Worm (Caenorhabditis elegans): ENCODE results near the gene pssy-1.
A peak's percentile ranks its signal among the peaks of the same experiment; 100 is the strongest.

The pssy-1 gene

ce11 chrX:9958561-9958960 is 6.8 kb upstream of the pssy-1 start, which contains the start of gene ZC506.1 (continued):
- TF ChIP-seq lin-15B (tag; optimal IDR thresholded peaks at IDR 0.05) = no peak
- peak; percentile 68; the same call in 1 of the 2 replicates for TF ChIP-seq saeg-2 (GFP tag; IDR thresholded peaks at IDR 0.05)
- peak; percentile 95 for TF ChIP-seq nhr-11 (tag; optimal IDR thresholded peaks at IDR 0.05)
- TF ChIP-seq F37D6.2 (tag; optimal IDR thresholded peaks at IDR 0.05) = peak; percentile 83
- peak; percentile 89 for TF ChIP-seq nhr-42 (GFP tag; IDR thresholded peaks at IDR 0.05)
- peak; percentile 95 for TF ChIP-seq nhr-77 (tag; optimal IDR thresholded peaks at IDR 0.05)
- peak; percentile 74; the same call in 1 of the 2 replicates for TF ChIP-seq mxl-2 (GFP tag; conservative IDR thresholded peaks at IDR 0.05)
- no peak for TF ChIP-seq ceh-44 (GFP tag; IDR thresholded peaks at IDR 0.05)
- peak; percentile 99 for TF ChIP-seq lin-38 (GFP tag; IDR thresholded peaks at IDR 0.05)
- no peak for TF ChIP-seq snpc-4 (tag; optimal IDR thresholded peaks at IDR 0.05)
- peak; percentile 73 for TF ChIP-seq spr-3 (GFP tag; optimal IDR thresholded peaks at IDR 0.05)
- peak; percentile 97 for TF ChIP-seq rbr-2 (tag; optimal IDR thresholded peaks at IDR 0.05)
- TF ChIP-seq gei-8 (GFP tag; optimal IDR thresholded peaks at IDR 0.05) = peak; percentile 22
- TF ChIP-seq dmd-9 (GFP tag; IDR thresholded peaks at IDR 0.05) = peak; percentile 67; the same call in 1 of the 2 replicates
- TF ChIP-seq mdt-29 (GFP tag; IDR thresholded peaks at IDR 0.05) = peak; percentile 58; the same call in 1 of the 2 replicates
- TF ChIP-seq Y48G9A.11 (GFP tag; IDR thresholded peaks at IDR 0.05) = no peak
- no peak for TF ChIP-seq unc-130 (GFP tag; optimal IDR thresholded peaks at IDR 0.05)
- peak; percentile 92 for TF ChIP-seq ctbp-1 (GFP tag; IDR thresholded peaks at IDR 0.05)
- TF ChIP-seq dmd-8 (GFP tag; IDR thresholded peaks at IDR 0.05) = 0 out of 2 replicates have a peak, but pooled peaks have one; percentile 42
- TF ChIP-seq Y5F2A.4 (GFP tag; optimal IDR thresholded peaks at IDR 0.05) = no peak
- peak; percentile 98 for TF ChIP-seq dve-1 (tag; optimal IDR thresholded peaks at IDR 0.05; ENCODE audit: insufficient read depth)
- TF ChIP-seq R02D3.7 (tag; optimal IDR thresholded peaks at IDR 0.05) = no peak
- peak; percentile 64; the same call in 1 of the 2 replicates for TF ChIP-seq Y75B8A.6 (GFP tag; IDR thresholded peaks at IDR 0.05)
- peak; percentile 32 to 91 for TF ChIP-seq hif-1 (tag; optimal IDR thresholded peaks at IDR 0.05)
- TF ChIP-seq zfp-3 (GFP tag; conservative IDR thresholded peaks at IDR 0.05) = peak; percentile 79
- TF ChIP-seq daf-16 (GFP tag; optimal IDR thresholded peaks at IDR 0.05) = peak; percentile 43 to 67
- TF ChIP-seq daf-16 (tag; optimal IDR thresholded peaks at IDR 0.05) = peak; percentile 87
- peak; percentile 91 for TF ChIP-seq egl-43 (GFP tag; IDR thresholded peaks at IDR 0.05)
- peak; percentile 46 for TF ChIP-seq pqm-1 (tag; optimal IDR thresholded peaks at IDR 0.05)
- TF ChIP-seq jun-1 (tag; optimal IDR thresholded peaks at IDR 0.05) = peak; percentile 92
- peak in 1 of 2 experiments; percentile 100 for TF ChIP-seq unc-62 (GFP tag; optimal IDR thresholded peaks at IDR 0.05 in 1 of 2)
- no peak for TF ChIP-seq unc-62 (tag; optimal IDR thresholded peaks at IDR 0.05)
- peak; percentile 93 for TF ChIP-seq tra-1 (GFP tag; IDR thresholded peaks at IDR 0.05)
- TF ChIP-seq ztf-7 (tag; optimal IDR thresholded peaks at IDR 0.05) = peak; percentile 86
- TF ChIP-seq dpl-1 (GFP tag; optimal IDR thresholded peaks at IDR 0.05) = peak; percentile 62
- TF ChIP-seq T26A8.4 (GFP tag; IDR thresholded peaks at IDR 0.05) = peak; percentile 87

- TF ChIP-seq attf-4 (tag; optimal IDR thresholded peaks at IDR 0.05) (no peak), hif-1 (tag; optimal IDR thresholded peaks at IDR 0.05) (no peak), lin-29 (GFP tag; IDR thresholded peaks at IDR 0.05) (no peak), mdt-29 (GFP tag; IDR thresholded peaks at IDR 0.05) (no peak), dmd-8 (GFP tag; IDR thresholded peaks at IDR 0.05) (no peak), unc-62 (GFP tag; optimal IDR thresholded peaks at IDR 0.05 in 1 of 2) (peak in 1 of 2 experiments; percentile 92), unc-62 (tag; optimal IDR thresholded peaks at IDR 0.05) (no peak), nhr-77 (tag; optimal IDR thresholded peaks at IDR 0.05) (no peak), F44E2.7 (GFP tag; IDR thresholded peaks at IDR 0.05) (no peak), lin-15B (tag; optimal IDR thresholded peaks at IDR 0.05) (no peak), aha-1 (tag) (peak; percentile 22), ctbp-1 (GFP tag; IDR thresholded peaks at IDR 0.05) (no peak), php-3 (GFP tag; IDR thresholded peaks at IDR 0.05) (no peak), nhr-111 (GFP tag; optimal IDR thresholded peaks at IDR 0.05) (no peak), lim-7 (GFP tag; IDR thresholded peaks at IDR 0.05) (no peak), arid-1 (GFP tag; conservative IDR thresholded peaks at IDR 0.05) (no peak), tra-1 (GFP tag; IDR thresholded peaks at IDR 0.05) (no peak)
Measured at ce11 chrX:9962535-9962934, 2.9 kb upstream of the pssy-1 start.

Data from whole organism, L4 larva.